Worm (Caenorhabditis elegans) whole organism, young adult: Measurements from ENCODE around the gene T01B10.5.

Experiments
- B0019.2 ChIP-seq: fragments of 200-800 bp; sonication (Bioruptor generic); conservative IDR thresholded peaks from 2 replicates; pipeline ENCODE4 v1.3.6; 2022; ENCODE audit warnings: missing genetic modification reagents, missing genetic modification characterization, missing compliant biosample characterization
- F10E7.11 ChIP-seq: sonication (generic microtip); optimal IDR thresholded peaks from 2 replicates; lab custom pipeline; 2017; ENCODE audit warnings: mild to moderate bottlenecking, missing genetic modification characterization, moderate library complexity, missing compliant biosample characterization
- F37B4.10 ChIP-seq: fragments of 200-800 bp; sonication (Bioruptor generic); IDR thresholded peaks from 2 replicates; pipeline ENCODE4 v1.3.6; 2022; ENCODE audit warnings: missing genetic modification characterization, missing compliant biosample characterization
- F52B5.7 ChIP-seq: sonication (generic microtip); optimal IDR thresholded peaks from 2 replicates; lab custom pipeline; 2016; ENCODE audit warnings: mild to moderate bottlenecking, missing genetic modification characterization, missing compliant biosample characterization
- F57C9.4 ChIP-seq: sonication (generic microtip); optimal IDR thresholded peaks from 2 replicates; lab custom pipeline; 2017; ENCODE audit warnings: mild to moderate bottlenecking, missing genetic modification characterization, missing compliant biosample characterization
- K11D2.4 ChIP-seq: fragments of 200-800 bp; sonication (Bioruptor generic); IDR thresholded peaks from 2 replicates; pipeline ENCODE4 v1.3.6; 2022; ENCODE audit warnings: missing genetic modification reagents, missing genetic modification characterization, missing compliant biosample characterization
- K12H6.12 ChIP-seq: fragments of 200-800 bp; sonication (Bioruptor generic); optimal IDR thresholded peaks from 2 replicates; lab custom pipeline; 2018; ENCODE audit warnings: mild to moderate bottlenecking, missing genetic modification characterization, missing compliant biosample characterization
- T07F8.4 ChIP-seq: sonication (generic microtip); optimal IDR thresholded peaks from 2 replicates; lab custom pipeline; 2016; ENCODE audit warnings: mild to moderate bottlenecking, missing genetic modification characterization, moderate library complexity, missing compliant biosample characterization
- Y53G8AR.9 ChIP-seq: fragments of 200-800 bp; sonication (Bioruptor generic); conservative IDR thresholded peaks from 2 replicates; pipeline ENCODE4 v1.3.6; 2022; ENCODE audit warnings: missing genetic modification reagents, missing genetic modification characterization, missing compliant biosample characterization
- akir-1 ChIP-seq: fragments of 200-800 bp; sonication (Bioruptor generic); optimal IDR thresholded peaks from 2 replicates; lab custom pipeline; 2018; ENCODE audit warnings: mild to moderate bottlenecking, missing genetic modification characterization, moderate library complexity, missing compliant biosample characterization
- atf-7 ChIP-seq: sonication (generic microtip); optimal IDR thresholded peaks from 2 replicates; lab custom pipeline; 2017; ENCODE audit warnings: mild to moderate bottlenecking, missing genetic modification characterization, missing compliant biosample characterization
- athp-1 ChIP-seq: sonication (generic microtip); optimal IDR thresholded peaks from 2 replicates; lab custom pipeline; 2017; ENCODE audit warnings: mild to moderate bottlenecking, missing genetic modification characterization, missing compliant biosample characterization
- attf-6 ChIP-seq: fragments of 200-800 bp; sonication (Bioruptor generic); IDR thresholded peaks from 2 replicates; pipeline ENCODE4 v1.3.6; 2022; ENCODE audit warnings: missing genetic modification reagents, missing genetic modification characterization, missing compliant biosample characterization
- cebp-1 ChIP-seq, 2 experiments: fragments of 200-800 bp in 1 of 2; sonication (Bioruptor generic) in 1 of 2; sonication (generic microtip) in 1 of 2; IDR thresholded peaks in 1 of 2; optimal IDR thresholded peaks in 1 of 2; 2 replicates each; pipeline versions ENCODE4 v1.3.6 to Lab custom; 2017 to 2022; ENCODE audit warnings: missing compliant biosample characterization in 2 of 2, missing genetic modification characterization in 2 of 2, mild to moderate bottlenecking in 1 of 2, missing genetic modification reagents in 1 of 2, moderate library complexity in 1 of 2
- ceh-27 ChIP-seq: fragments of 200-800 bp; sonication (Bioruptor generic); optimal IDR thresholded peaks from 2 replicates; lab custom pipeline; 2018; ENCODE audit warnings: mild to moderate bottlenecking, missing genetic modification characterization, moderate library complexity, missing compliant biosample characterization
- ceh-91 ChIP-seq: fragments of 200-800 bp; sonication (Bioruptor generic); IDR thresholded peaks from 2 replicates; pipeline ENCODE4 v1.3.6; 2022; ENCODE audit warnings: missing genetic modification reagents, missing genetic modification characterization, missing compliant biosample characterization
- dpl-1 ChIP-seq: fragments of 150-350 bp; optimal IDR thresholded peaks from 2 replicates; lab custom pipeline; 2014; ENCODE audit warnings: missing biosample characterization, missing genetic modification reagents, missing genetic modification characterization
- egl-44 ChIP-seq: fragments of 200-800 bp; sonication (Bioruptor generic); IDR thresholded peaks from 2 replicates; pipeline ENCODE4 v1.3.6; 2022; ENCODE audit warnings: missing genetic modification reagents, missing genetic modification characterization, missing compliant biosample characterization
- ets-4 ChIP-seq: fragments of 200-800 bp; sonication (Bioruptor generic); optimal IDR thresholded peaks from 2 replicates; lab custom pipeline; 2018; ENCODE audit warnings: mild to moderate bottlenecking, missing genetic modification characterization, missing compliant biosample characterization
- gei-17 ChIP-seq: fragments of 200-800 bp; sonication (Bioruptor generic); optimal IDR thresholded peaks from 2 replicates; lab custom pipeline; 2018; ENCODE audit warnings: mild to moderate bottlenecking, missing genetic modification characterization, missing compliant biosample characterization
- him-1 ChIP-seq: sonication (generic microtip); optimal IDR thresholded peaks from 2 replicates; lab custom pipeline; 2016; ENCODE audit warnings: missing genotype, missing genetic modification reagents, missing genetic modification characterization, missing compliant biosample characterization
- hlh-12 ChIP-seq: sonication (generic microtip); optimal IDR thresholded peaks from 2 replicates; lab custom pipeline; 2016; ENCODE audit warnings: missing genetic modification characterization, missing compliant biosample characterization
- hlh-26 ChIP-seq: fragments of 200-800 bp; sonication (Bioruptor generic); conservative IDR thresholded peaks from 2 replicates; pipeline ENCODE4 v1.3.6; 2022; ENCODE audit warnings: missing genetic modification reagents, missing genetic modification characterization, missing compliant biosample characterization
- hmg-20 ChIP-seq: fragments of 200-800 bp; sonication (Bioruptor generic); IDR thresholded peaks from 2 replicates; pipeline ENCODE4 v1.3.6; 2022; ENCODE audit warnings: missing genetic modification reagents, missing genetic modification characterization, missing compliant biosample characterization
- hrde-1 ChIP-seq: sonication (generic microtip); optimal IDR thresholded peaks from 2 replicates; lab custom pipeline; 2016; ENCODE audit warnings: missing genetic modification characterization, mild to moderate bottlenecking, missing compliant biosample characterization, moderate library complexity, missing genotype, missing genetic modification reagents, borderline replicate concordance
- lag-1 ChIP-seq: fragments of 200-800 bp; sonication (Bioruptor generic); IDR thresholded peaks from 2 replicates; pipeline ENCODE4 v1.3.6; 2022; ENCODE audit warnings: missing genetic modification reagents, missing genetic modification characterization, missing compliant biosample characterization
- madf-3 ChIP-seq: fragments of 200-800 bp; sonication (Bioruptor generic); IDR thresholded peaks from 2 replicates; pipeline ENCODE4 v1.3.6; 2022; ENCODE audit warnings: missing genetic modification reagents, missing genetic modification characterization, missing compliant biosample characterization
- nfyb-1 ChIP-seq: fragments of 200-800 bp; sonication (Bioruptor generic); IDR thresholded peaks from 2 replicates; pipeline ENCODE4 v1.3.6; 2022; ENCODE audit warnings: missing genetic modification reagents, missing genetic modification characterization, missing compliant biosample characterization
- nhr-80 ChIP-seq: sonication (generic microtip); optimal IDR thresholded peaks from 2 replicates; lab custom pipeline; 2016; ENCODE audit warnings: missing genetic modification characterization, missing compliant biosample characterization
- pha-4 ChIP-seq: fragments of 150-350 bp; sonication (generic microtip); optimal IDR thresholded peaks from 2 replicates; lab custom pipeline; 2014; ENCODE audit warnings: missing biosample characterization, missing genetic modification reagents, missing genetic modification characterization
- rec-8 ChIP-seq, 2 experiments: sonication (generic microtip); optimal IDR thresholded peaks; 2 replicates each; lab custom pipeline; 2016; ENCODE audit warnings: mild to moderate bottlenecking in 2 of 2, missing genetic modification characterization in 2 of 2, missing genetic modification reagents in 2 of 2, missing genotype in 2 of 2, missing biosample characterization in 1 of 2, missing compliant biosample characterization in 1 of 2, moderate library complexity in 1 of 2
- repo-1 ChIP-seq: sonication (generic microtip); optimal IDR thresholded peaks from 2 replicates; lab custom pipeline; 2017; ENCODE audit warnings: mild to moderate bottlenecking, missing genetic modification characterization, missing compliant biosample characterization
- rpc-1 ChIP-seq, 2 experiments: fragments of 150-350 bp in 1 of 2; sonication (generic microtip) in 1 of 2; optimal IDR thresholded peaks; 2 replicates each; lab custom pipeline; 2014 to 2018; ENCODE audit warnings: missing biosample characterization in 1 of 2, missing genetic modification characterization in 1 of 2, missing genetic modification reagents in 1 of 2, missing genotype in 1 of 2
- sdz-38 ChIP-seq: sonication (generic microtip); optimal IDR thresholded peaks from 2 replicates; lab custom pipeline; 2016; ENCODE audit warnings: missing genotype, missing genetic modification characterization, missing compliant biosample characterization
- somi-1 ChIP-seq: fragments of 200-800 bp; sonication (Bioruptor generic); optimal IDR thresholded peaks from 2 replicates; lab custom pipeline; 2018; ENCODE audit warnings: mild to moderate bottlenecking, missing genetic modification characterization, missing compliant biosample characterization
- sptf-2 ChIP-seq: fragments of 200-800 bp; sonication (Bioruptor generic); optimal IDR thresholded peaks from 2 replicates; lab custom pipeline; 2018; ENCODE audit warnings: mild to moderate bottlenecking, missing genetic modification characterization, missing compliant biosample characterization
- unc-130 ChIP-seq: sonication (generic microtip); optimal IDR thresholded peaks from 2 replicates; lab custom pipeline; 2016; ENCODE audit warnings: missing genetic modification reagents, missing genetic modification characterization, missing compliant biosample characterization
- xnd-1 ChIP-seq: sonication (generic microtip); optimal IDR thresholded peaks from 2 replicates; lab custom pipeline; 2016; ENCODE audit warnings: missing genotype, missing genetic modification reagents, missing genetic modification characterization, missing compliant biosample characterization
- zfh-2 ChIP-seq: fragments of 200-800 bp; sonication (Bioruptor generic); conservative IDR thresholded peaks from 2 replicates; pipeline ENCODE4 v1.3.6; 2022; ENCODE audit warnings: missing genetic modification reagents, missing genetic modification characterization, missing compliant biosample characterization
- ztf-22 ChIP-seq: fragments of 200-800 bp; sonication (Bioruptor generic); optimal IDR thresholded peaks from 2 replicates; lab custom pipeline; 2018; ENCODE audit warnings: mild to moderate bottlenecking, missing genetic modification characterization, moderate library complexity, missing compliant biosample characterization
- ztf-26 ChIP-seq: sonication (generic microtip); optimal IDR thresholded peaks from 2 replicates; lab custom pipeline; 2017; ENCODE audit warnings: missing genetic modification characterization, missing compliant biosample characterization

Gene T01B10.5

ce11 chrX:8477048-8477806 lies 17.9 kb upstream of the T01B10.5 start (continued):
- TF ChIP-seq hmg-20 (GFP tag; lab: Robert Waterston, UW) (no peak), F52B5.7 (tag; lab: Kevin White, UChicago) (no peak), zfh-2 (GFP tag; lab: Robert Waterston, UW) (no peak), hlh-26 (GFP tag; lab: Robert Waterston, UW) (no peak), F10E7.11 (tag; lab: Kevin White, UChicago) (no peak), atf-7 (tag; lab: Kevin White, UChicago) (no peak), somi-1 (peak; percentile 81), ztf-22 (GFP tag; lab: Kevin White, UChicago) (no peak), lag-1 (no peak), ceh-91 (no peak), attf-6 (GFP tag; lab: Robert Waterston, UW) (no peak), T07F8.4 (no peak), sptf-2 (no peak), pha-4 (no peak), F37B4.10 (GFP tag; lab: Robert Waterston, UW) (no peak), xnd-1 (tag; lab: Kevin White, UChicago) (no peak), Y53G8AR.9 (GFP tag; lab: Robert Waterston, UW) (0 out of 2 replicates have a peak, but pooled peaks have one; percentile 20), unc-130 (GFP tag; lab: Kevin White, UChicago) (no peak), ztf-26 (tag; lab: Kevin White, UChicago) (peak; percentile 90), sdz-38 (no peak), dpl-1 (no peak), F57C9.4 (tag; lab: Kevin White, UChicago) (no peak), ceh-27 (peak; percentile 51), repo-1 (tag; lab: Kevin White, UChicago) (no peak), nfyb-1 (GFP tag; lab: Robert Waterston, UW) (0 out of 2 replicates have a peak, but pooled peaks have one; percentile 40), athp-1 (tag; lab: Kevin White, UChicago) (no peak), him-1 (tag; lab: Kevin White, UChicago) (no peak), hlh-12 (tag; lab: Kevin White, UChicago) (no peak), ets-4 (GFP tag; lab: Kevin White, UChicago) (no peak), B0019.2 (GFP tag; lab: Robert Waterston, UW) (no peak), nhr-80 (peak; percentile 27), cebp-1 (GFP tag; IDR thresholded peaks at IDR 0.05; lab: Robert Waterston, UW) (no peak), cebp-1 (tag; optimal IDR thresholded peaks at IDR 0.05; lab: Kevin White, UChicago) (peak; percentile 49), egl-44 (GFP tag; lab: Robert Waterston, UW) (no peak), gei-17 (GFP tag; lab: Kevin White, UChicago) (peak; percentile 35), hrde-1 (tag; lab: Kevin White, UChicago) (no peak), K11D2.4 (GFP tag; lab: Robert Waterston, UW) (peak; percentile 61; the same call in 1 of the 2 replicates)
- TF ChIP-seq, all 124 proteins: peak for 19

- peak; percentile 66; the same call in 1 of the 2 replicates for TF ChIP-seq madf-3 (GFP tag; lab: Robert Waterston, UW)
- TF ChIP-seq rpc-1 (optimal IDR thresholded peaks at IDR 0.05; lab: Kevin White, UChicago), result no peak
- TF ChIP-seq rpc-1 (tag; optimal IDR thresholded peaks at IDR 0.05; lab: Kevin White, UChicago), result no peak
- no peak for TF ChIP-seq akir-1 (GFP tag; lab: Kevin White, UChicago)
- TF ChIP-seq rec-8 (tag; optimal IDR thresholded peaks at IDR 0.05; lab: Kevin White, UChicago), result no peak
- TF ChIP-seq K12H6.12 (tag; lab: Kevin White, UChicago), result peak; percentile 2
These were observed 16.1 kb upstream of the T01B10.5 start for ce11 chrX:8479050-8479449.
